Worm (Caenorhabditis elegans): ENCODE data around the gene Y26E6A.3.
A peak's percentile ranks its signal among the peaks of the same experiment; 100 is the strongest.

Y26E6A.3 gene

ce11 chrX:13945524-13945923, 35.8 kb upstream of the Y26E6A.3 start (continued):
- TF ChIP-seq nhr-25 (tag; optimal IDR thresholded peaks at IDR 0.05; ENCODE audit: borderline replicate concordance, insufficient read depth) (no peak), mes-2 (tag; optimal IDR thresholded peaks at IDR 0.05; ENCODE audit: poor library complexity, severe bottlenecking) (peak; percentile 72), ceh-28 (tag; optimal IDR thresholded peaks at IDR 0.05) (no peak), lin-29 (GFP tag; IDR thresholded peaks at IDR 0.05) (no peak), tag-97 (GFP tag; IDR thresholded peaks at IDR 0.05) (no peak), ztf-11 (tag; optimal IDR thresholded peaks at IDR 0.05) (no peak), D1046.2 (GFP tag; IDR thresholded peaks at IDR 0.05) (no peak), egl-27 (tag; optimal IDR thresholded peaks at IDR 0.05) (no peak), F26F4.8 (GFP tag; conservative IDR thresholded peaks at IDR 0.05) (no peak), dmd-9 (GFP tag; IDR thresholded peaks at IDR 0.05) (no peak), Y48G9A.11 (GFP tag; IDR thresholded peaks at IDR 0.05) (no peak), gei-8 (GFP tag; optimal IDR thresholded peaks at IDR 0.05) (no peak), nhr-11 (tag; optimal IDR thresholded peaks at IDR 0.05) (peak; percentile 62), nhr-10 (tag; optimal IDR thresholded peaks at IDR 0.05) (no peak), nhr-48 (tag; optimal IDR thresholded peaks at IDR 0.05) (peak; percentile 28), spr-3 (GFP tag; optimal IDR thresholded peaks at IDR 0.05) (no peak), fos-1 (tag; optimal IDR thresholded peaks at IDR 0.05) (no peak), F37D6.2 (tag; optimal IDR thresholded peaks at IDR 0.05) (peak; percentile 69), zag-1 (tag; optimal IDR thresholded peaks at IDR 0.05) (no peak), cey-2 (tag; optimal IDR thresholded peaks at IDR 0.05; ENCODE audit: borderline replicate concordance, insufficient read depth) (no peak), snpc-1.2 (GFP tag; IDR thresholded peaks at IDR 0.05) (no peak), F49E8.2 (tag; optimal IDR thresholded peaks at IDR 0.05; ENCODE audit: borderline replicate concordance) (no peak), lin-15B (tag; optimal IDR thresholded peaks at IDR 0.05) (no peak), zip-2 (tag; optimal IDR thresholded peaks at IDR 0.05) (peak; percentile 20), Y75B8A.6 (GFP tag; IDR thresholded peaks at IDR 0.05) (no peak), nhr-76 (tag; optimal IDR thresholded peaks at IDR 0.05) (no peak), zfp-3 (GFP tag; conservative IDR thresholded peaks at IDR 0.05) (no peak), mxl-3 (GFP tag; optimal IDR thresholded peaks at IDR 0.05) (peak; percentile 81), daf-8 (GFP tag; IDR thresholded peaks at IDR 0.05) (no peak), skn-1 (tag; optimal IDR thresholded peaks at IDR 0.05) (no peak), madf-9 (GFP tag; conservative IDR thresholded peaks at IDR 0.05) (peak; percentile 40; the same call in 1 of the 2 replicates), snpc-4 (tag; optimal IDR thresholded peaks at IDR 0.05) (peak; percentile 57), hmg-1.1 (GFP tag; IDR thresholded peaks at IDR 0.05) (peak; percentile 90), hlh-11 (tag; optimal IDR thresholded peaks at IDR 0.05) (peak; percentile 71), nhr-41 (GFP tag; IDR thresholded peaks at IDR 0.05) (no peak), lsy-2 (tag; optimal IDR thresholded peaks at IDR 0.05) (peak; percentile 30 to 47), tra-1 (GFP tag; IDR thresholded peaks at IDR 0.05) (0 out of 2 replicates have a peak, but pooled peaks have one; percentile 49), lin-39 (tag; optimal IDR thresholded peaks at IDR 0.05) (no peak), ces-1 (GFP tag; optimal IDR thresholded peaks at IDR 0.05) (no peak), dpl-1 (GFP tag; optimal IDR thresholded peaks at IDR 0.05) (peak; percentile 0)

ce11 chrX:13945090-13945489, 35.3 kb upstream of the Y26E6A.3 start:
- no peak for TF ChIP-seq egl-27 (tag; optimal IDR thresholded peaks at IDR 0.05)
- peak; percentile 95 for TF ChIP-seq aha-1 (tag)
- TF ChIP-seq dmd-8 (GFP tag; IDR thresholded peaks at IDR 0.05): no peak
- TF ChIP-seq D1046.2 (GFP tag; IDR thresholded peaks at IDR 0.05): no peak
- TF ChIP-seq F49E8.2 (tag; optimal IDR thresholded peaks at IDR 0.05; ENCODE audit: borderline replicate concordance): no peak
- no peak for TF ChIP-seq mxl-2 (GFP tag; conservative IDR thresholded peaks at IDR 0.05)
